Worm (Caenorhabditis elegans) whole organism, L3 larva: ENCODE data around the gene hlh-28.

ENCODE experiments used
- R02D3.7 ChIP-seq: fragments of 150-350 bp; optimal IDR thresholded peaks from 2 replicates; lab custom pipeline; 2014; ENCODE audit warnings: missing biosample characterization, missing genetic modification characterization
- aly-2 ChIP-seq: fragments of 150-350 bp; optimal IDR thresholded peaks from 2 replicates; lab custom pipeline; 2014; ENCODE audit warnings: missing biosample characterization, missing genetic modification characterization
- ceh-16 ChIP-seq: sonication (generic microtip); optimal IDR thresholded peaks from 2 replicates; lab custom pipeline; 2017; ENCODE audit warnings: missing biosample characterization, missing genetic modification characterization
- egl-27 ChIP-seq: sonication (generic microtip); optimal IDR thresholded peaks from 4 replicates; lab custom pipeline; 2017; ENCODE audit warnings: missing biosample characterization, missing genetic modification reagents, missing genetic modification characterization
- elt-1 ChIP-seq: fragments of 150-350 bp; optimal IDR thresholded peaks from 2 replicates; lab custom pipeline; 2014; ENCODE audit warnings: missing biosample characterization, missing genetic modification characterization
- fos-1 ChIP-seq: fragments of 150-350 bp; optimal IDR thresholded peaks from 2 replicates; lab custom pipeline; 2014; ENCODE audit warnings: missing biosample characterization, missing genetic modification characterization
- lin-15B ChIP-seq: fragments of 150-350 bp; optimal IDR thresholded peaks from 2 replicates; lab custom pipeline; 2014; ENCODE audit warnings: missing biosample characterization, missing genetic modification characterization
- lsy-12 ChIP-seq: sonication (generic microtip); optimal IDR thresholded peaks from 2 replicates; lab custom pipeline; 2016; ENCODE audit warnings: mild to moderate bottlenecking, missing genetic modification characterization, missing compliant biosample characterization
- nhr-11 ChIP-seq: fragments of 150-350 bp; optimal IDR thresholded peaks from 2 replicates; lab custom pipeline; 2014; ENCODE audit warnings: missing biosample characterization, missing genetic modification characterization
- pha-4 ChIP-seq: fragments of 150-350 bp; optimal IDR thresholded peaks from 2 replicates; lab custom pipeline; 2014; ENCODE audit warnings: missing biosample characterization, missing genetic modification reagents, missing genetic modification characterization
- snpc-4 ChIP-seq: fragments of 150-350 bp; optimal IDR thresholded peaks from 2 replicates; lab custom pipeline; 2014; ENCODE audit warnings: missing biosample characterization, missing genetic modification characterization
- zag-1 ChIP-seq: fragments of 150-350 bp; optimal IDR thresholded peaks from 2 replicates; lab custom pipeline; 2014; ENCODE audit warnings: missing biosample characterization, missing genetic modification characterization
- ztf-11 ChIP-seq: fragments of 150-350 bp; optimal IDR thresholded peaks from 2 replicates; lab custom pipeline; 2014; ENCODE audit warnings: missing biosample characterization, missing genetic modification characterization

- TF ChIP-seq lsy-12 (tag; lab: Kevin White, UChicago) (no peak), pha-4 (tag; lab: Kevin White, UChicago) (no peak), zag-1 (tag; lab: Kevin White, UChicago) (no peak), egl-27 (no peak), ztf-11 (no peak), nhr-11 (no peak), ceh-16 (tag; lab: Kevin White, UChicago) (no peak), R02D3.7 (tag; lab: Kevin White, UChicago) (no peak), elt-1 (no peak), lin-15B (tag; lab: Kevin White, UChicago) (no peak), snpc-4 (tag; lab: Kevin White, UChicago) (no peak), aly-2 (tag; lab: Kevin White, UChicago) (no peak), fos-1 (no peak)
Observed at ce11 chrX:17508137-17508536, 42.7 kb upstream of the hlh-28 start.
